Worm (Caenorhabditis elegans) whole organism, midembryonic: ENCODE data around the gene F20D6.12.

Experiments
- T22C8.4 ChIP-seq: fragments of 200-800 bp; sonication (Bioruptor generic); IDR thresholded peaks from 2 replicates; pipeline ENCODE4 v1.3.6; 2022; ENCODE audit warnings: missing genetic modification characterization, missing compliant biosample characterization
- cog-1 ChIP-seq: sonication (generic microtip); optimal IDR thresholded peaks from 2 replicates; lab custom pipeline; 2016; ENCODE audit warnings: missing genetic modification characterization, missing compliant biosample characterization
- med-1 ChIP-seq: sonication (generic microtip); optimal IDR thresholded peaks from 2 replicates; lab custom pipeline; 2017; ENCODE audit warnings: missing genetic modification characterization, mild to moderate bottlenecking, missing compliant biosample characterization, antibody characterized with exemption, missing genetic modification reagents; ENCODE audit not compliant: insufficient read depth
- ref-1 ChIP-seq: fragments of 200-800 bp; sonication (Bioruptor generic); conservative IDR thresholded peaks from 2 replicates; pipeline ENCODE4 v1.3.6; 2022; ENCODE audit warnings: missing genetic modification reagents, missing genetic modification characterization, missing compliant biosample characterization
- tab-1 ChIP-seq: fragments of 200-800 bp; sonication (Bioruptor generic); IDR thresholded peaks from 2 replicates; pipeline ENCODE4 v1.3.6; 2022; ENCODE audit warnings: missing genetic modification characterization, missing compliant biosample characterization
- ztf-23 ChIP-seq: fragments of 200-800 bp; sonication (Bioruptor generic); IDR thresholded peaks from 2 replicates; pipeline ENCODE4 v1.3.6; 2022; ENCODE audit warnings: missing genetic modification reagents, missing genetic modification characterization, missing compliant biosample characterization
- ztf-29 ChIP-seq: fragments of 200-800 bp; sonication (Bioruptor generic); IDR thresholded peaks from 2 replicates; pipeline ENCODE4 v1.3.6; 2022; ENCODE audit warnings: missing genetic modification reagents, missing genetic modification characterization, missing compliant biosample characterization

DNA sequence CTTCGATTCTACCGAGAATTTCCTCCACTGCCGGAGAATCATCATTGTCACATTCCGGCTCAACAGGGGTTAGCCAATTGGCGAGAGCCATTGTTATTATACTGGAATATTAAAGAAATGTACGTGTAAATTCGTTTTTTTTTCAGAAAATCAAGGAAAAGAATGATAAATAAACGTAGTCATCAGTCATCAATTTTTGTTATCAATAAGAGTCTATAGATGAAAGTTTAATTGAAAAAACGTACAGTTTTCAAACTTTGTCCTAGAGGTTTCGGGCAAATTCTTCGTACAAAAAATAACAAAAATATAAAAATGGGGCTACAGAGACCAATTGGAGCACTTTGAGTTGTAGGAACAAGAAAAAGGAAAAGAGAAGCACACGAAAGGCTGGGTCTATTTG is 9.1 kb upstream of the F20D6.12 start, which contains the start of gene F20D6.11:
- TF ChIP-seq med-1 (GFP tag; lab: Kevin White, UChicago) (no peak), cog-1 (tag; lab: Kevin White, UChicago) (no peak), ztf-23 (GFP tag; lab: Robert Waterston, UW) (no peak), ref-1 (GFP tag; lab: Robert Waterston, UW) (no peak), tab-1 (no peak), ztf-29 (GFP tag; lab: Robert Waterston, UW) (no peak), T22C8.4 (no peak)
